Fruit fly (Drosophila melanogaster) whole organism, adult: Measurements from ENCODE around the gene Osi19.

Source experiments
- CG5204 ChIP-seq: fragments of 200-800 bp; sonication (Bioruptor generic); optimal IDR thresholded peaks from 2 replicates; lab custom pipeline; 2016; ENCODE audit warnings: missing biosample characterization, missing genetic modification characterization
- Clk ChIP-seq: fragments of 200-800 bp; sonication (Bioruptor generic); optimal IDR thresholded peaks from 2 replicates; lab custom pipeline; 2017; ENCODE audit warnings: missing biosample characterization, missing genetic modification characterization
- Hr96 ChIP-seq: fragments of 200-800 bp; sonication (Bioruptor generic); optimal IDR thresholded peaks from 2 replicates; lab custom pipeline; 2016; ENCODE audit warnings: missing biosample characterization, missing genetic modification characterization
- Mnt ChIP-seq: fragments of 200-800 bp; sonication (Bioruptor generic); optimal IDR thresholded peaks from 2 replicates; lab custom pipeline; 2016; ENCODE audit warnings: missing biosample characterization, mild to moderate bottlenecking, missing genetic modification characterization

- TF ChIP-seq Clk (GFP tag; lab: Kevin White, UChicago) (no peak), Hr96 (GFP tag; lab: Kevin White, UChicago) (no peak), Mnt (GFP tag; lab: Kevin White, UChicago) (peak; percentile 17), CG5204 (no peak)
These were observed 47.7 kb downstream of the Osi19 start, which contains the start of gene gzl for dm6 chr3R:6382733-6383465.
